Worm (Caenorhabditis elegans): ENCODE data around the gene col-33.

col-33 gene

DNA sequence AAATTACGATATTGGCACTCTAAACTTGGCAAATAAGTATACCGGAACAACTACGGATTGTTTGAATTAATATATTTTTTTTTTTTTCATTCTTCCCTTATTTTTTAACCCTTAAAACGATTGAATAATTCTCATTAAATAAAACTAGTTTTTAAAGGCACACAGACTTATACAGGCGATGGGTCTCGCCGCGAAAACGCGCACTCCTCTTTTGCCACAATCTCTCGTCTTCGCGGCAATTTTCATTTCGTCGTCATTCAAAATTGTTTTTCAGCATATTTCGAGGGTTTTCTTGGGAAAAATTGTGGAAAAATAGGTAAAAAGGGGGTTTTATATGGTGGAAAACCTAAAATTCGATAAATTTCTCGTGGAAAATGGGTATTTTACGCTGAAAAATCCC is 15.8 kb upstream of the col-33 start:
- TF ChIP-seq mep-1 (tag; optimal IDR thresholded peaks at IDR 0.05): peak; percentile 32
- TF ChIP-seq pha-4 (tag; optimal IDR thresholded peaks at IDR 0.05): peak; percentile 31
- TF ChIP-seq snpc-4 (tag; optimal IDR thresholded peaks at IDR 0.05): no peak
- TF ChIP-seq elt-1 (tag; optimal IDR thresholded peaks at IDR 0.05; ENCODE audit: borderline replicate concordance, insufficient read depth): no peak
- no peak for TF ChIP-seq hlh-1 (tag; optimal IDR thresholded peaks at IDR 0.05)
- TF ChIP-seq nhr-237 (tag; optimal IDR thresholded peaks at IDR 0.05): no peak
- no peak for TF ChIP-seq ztf-11 (tag; optimal IDR thresholded peaks at IDR 0.05)
- peak; percentile 70 for TF ChIP-seq lsy-2 (tag; optimal IDR thresholded peaks at IDR 0.05)
- TF ChIP-seq lin-13 (tag; optimal IDR thresholded peaks at IDR 0.05): peak; percentile 15
- no peak for TF ChIP-seq blmp-1 (tag; optimal IDR thresholded peaks at IDR 0.05)
- TF ChIP-seq ces-1 (GFP tag; optimal IDR thresholded peaks at IDR 0.05): peak; percentile 68
- peak; percentile 29 for TF ChIP-seq sptf-1 (tag; optimal IDR thresholded peaks at IDR 0.05)
- TF ChIP-seq unc-120 (tag; optimal IDR thresholded peaks at IDR 0.05; ENCODE audit: poor library complexity, severe bottlenecking): peak; percentile 42
- TF ChIP-seq ceh-39 (tag; optimal IDR thresholded peaks at IDR 0.05): peak; percentile 3

- TF ChIP-seq unc-39 (tag; optimal IDR thresholded peaks at IDR 0.05): no peak
- TF ChIP-seq elt-3 (tag; optimal IDR thresholded peaks at IDR 0.05): no peak
- no peak for TF ChIP-seq mep-1 (tag; optimal IDR thresholded peaks at IDR 0.05)
- no peak for TF ChIP-seq snpc-4 (tag; optimal IDR thresholded peaks at IDR 0.05)
- no peak for TF ChIP-seq cnd-1 (tag; optimal IDR thresholded peaks at IDR 0.05)
- no peak for TF ChIP-seq ces-1 (GFP tag; optimal IDR thresholded peaks at IDR 0.05)
Observed at ce11 chrIV:4247770-4248169, 15.3 kb upstream of the col-33 start, which contains the start of gene ama-1. TSS of gene ama-1 (plus strand) at chrIV:4248070.

DNA sequence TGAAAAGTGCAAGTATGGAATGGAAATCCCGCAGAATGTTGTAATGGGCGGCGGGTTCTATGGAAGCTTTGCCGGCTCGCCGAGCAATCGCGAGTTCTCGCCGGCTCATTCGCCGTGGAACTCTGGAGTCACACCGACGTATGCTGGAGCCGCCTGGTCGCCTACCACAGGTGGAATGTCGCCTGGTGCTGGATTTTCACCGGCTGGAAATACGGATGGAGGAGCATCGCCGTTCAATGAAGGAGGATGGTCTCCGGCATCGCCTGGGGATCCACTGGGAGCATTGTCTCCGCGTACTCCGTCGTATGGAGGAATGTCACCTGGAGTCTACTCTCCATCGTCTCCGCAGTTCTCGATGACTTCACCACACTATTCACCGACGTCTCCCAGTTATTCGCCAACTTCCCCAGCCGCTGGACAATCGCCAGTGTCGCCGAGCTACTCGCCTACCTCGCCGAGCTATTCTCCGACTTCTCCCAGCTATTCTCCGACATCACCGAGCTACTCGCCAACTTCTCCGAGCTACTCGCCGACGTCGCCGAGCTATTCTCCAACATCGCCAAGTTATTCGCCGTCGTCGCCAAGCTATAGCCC is 8.0 kb upstream of the col-33 start:
- TF ChIP-seq hlh-1 (tag; optimal IDR thresholded peaks at IDR 0.05) (no peak), lsy-2 (tag; optimal IDR thresholded peaks at IDR 0.05) (no peak), ztf-11 (tag; optimal IDR thresholded peaks at IDR 0.05) (no peak), unc-120 (tag; optimal IDR thresholded peaks at IDR 0.05; ENCODE audit: poor library complexity, severe bottlenecking) (no peak), drap-1 (GFP tag; optimal IDR thresholded peaks at IDR 0.05) (no peak), nhr-237 (tag; optimal IDR thresholded peaks at IDR 0.05) (no peak), ceh-39 (tag; optimal IDR thresholded peaks at IDR 0.05) (no peak), nhr-12 (tag; optimal IDR thresholded peaks at IDR 0.05) (no peak), bed-3 (GFP tag; optimal IDR thresholded peaks at IDR 0.05) (no peak), ceh-43 (GFP tag; optimal IDR thresholded peaks at IDR 0.05) (no peak), cnd-1 (tag; optimal IDR thresholded peaks at IDR 0.05) (no peak), nhr-2 (tag; optimal IDR thresholded peaks at IDR 0.05) (no peak), unc-62 (GFP tag; optimal IDR thresholded peaks at IDR 0.05) (no peak), ham-2 (GFP tag; optimal IDR thresholded peaks at IDR 0.05) (no peak), unc-39 (tag; optimal IDR thresholded peaks at IDR 0.05) (no peak)

DNA sequence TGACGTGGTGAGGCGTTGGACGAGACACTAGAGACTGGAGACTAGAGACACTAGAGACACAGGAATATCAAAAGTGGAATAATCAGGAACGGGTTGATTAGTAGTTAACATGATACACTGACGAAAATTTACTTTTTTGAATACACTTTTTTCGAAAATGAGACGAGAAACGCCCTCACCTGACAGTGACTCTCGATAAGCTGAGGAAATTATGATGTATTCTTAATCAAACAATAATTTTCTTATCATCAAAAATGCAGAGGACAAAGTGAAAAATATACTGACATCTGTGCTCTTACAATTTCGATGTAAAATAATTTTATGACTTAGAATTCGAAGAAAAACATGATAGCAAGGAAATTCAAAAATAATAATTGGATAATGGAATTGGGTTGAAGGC is 3.7 kb upstream of the col-33 start:
- no peak for TF ChIP-seq sptf-1 (tag; optimal IDR thresholded peaks at IDR 0.05)
- TF ChIP-seq ceh-39 (tag; optimal IDR thresholded peaks at IDR 0.05): no peak
- TF ChIP-seq elt-3 (tag; optimal IDR thresholded peaks at IDR 0.05): no peak
- TF ChIP-seq ceh-43 (GFP tag; optimal IDR thresholded peaks at IDR 0.05): no peak
- no peak for TF ChIP-seq unc-39 (tag; optimal IDR thresholded peaks at IDR 0.05)
- TF ChIP-seq M03D4.4 (tag; optimal IDR thresholded peaks at IDR 0.05): no peak
- TF ChIP-seq mep-1 (tag; optimal IDR thresholded peaks at IDR 0.05): no peak

ce11 chrIV:4264649-4265048 is 1.6 kb downstream of the col-33 start:
- TF ChIP-seq blmp-1 (tag; optimal IDR thresholded peaks at IDR 0.05) (no peak), unc-120 (tag; optimal IDR thresholded peaks at IDR 0.05; ENCODE audit: poor library complexity, severe bottlenecking) (no peak), ceh-39 (tag; optimal IDR thresholded peaks at IDR 0.05) (no peak), ham-2 (GFP tag; optimal IDR thresholded peaks at IDR 0.05) (no peak), cnd-1 (tag; optimal IDR thresholded peaks at IDR 0.05) (no peak), nhr-2 (tag; optimal IDR thresholded peaks at IDR 0.05) (no peak), nhr-28 (tag; optimal IDR thresholded peaks at IDR 0.05) (no peak), nhr-76 (tag; optimal IDR thresholded peaks at IDR 0.05) (no peak), flh-1 (GFP tag; optimal IDR thresholded peaks at IDR 0.05) (no peak)

DNA sequence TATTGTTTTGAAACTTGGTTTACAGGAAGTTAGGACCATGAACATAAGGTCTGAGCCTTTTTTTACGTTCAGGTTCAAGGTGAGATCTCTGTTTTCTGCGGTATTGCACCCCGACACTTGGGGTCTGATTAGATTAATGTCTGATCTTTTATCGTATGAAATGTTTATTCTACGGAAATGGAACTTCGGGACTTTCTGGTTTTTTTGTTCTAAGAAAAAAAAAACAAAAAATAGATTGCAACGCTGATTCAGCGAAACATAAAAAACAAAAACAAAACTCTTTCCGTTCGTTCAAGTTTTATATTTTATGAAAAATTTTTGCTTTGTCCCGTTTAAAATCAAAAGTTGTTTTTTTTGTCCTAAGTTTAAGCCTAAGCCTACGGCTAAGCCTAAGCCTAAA is 2.1 kb downstream of the col-33 start, which contains the start of gene F36A4.5:
TSS of gene F36A4.5 (plus strand) at position 301 of the 400 bp plus-strand sequence.
- TF ChIP-seq elt-1 (tag; optimal IDR thresholded peaks at IDR 0.05; ENCODE audit: borderline replicate concordance, insufficient read depth) (no peak), tbx-8 (GFP tag; optimal IDR thresholded peaks at IDR 0.05) (no peak), unc-120 (tag; optimal IDR thresholded peaks at IDR 0.05; ENCODE audit: poor library complexity, severe bottlenecking) (no peak)
